Worm (Caenorhabditis elegans) whole organism, L3 larva: ENCODE results near the gene hnd-1.

Experiments used
- ama-1 ChIP-seq: fragments of 150-350 bp; optimal IDR thresholded peaks from 2 replicates; lab custom pipeline; 2018
- egl-27 ChIP-seq: sonication (generic microtip); optimal IDR thresholded peaks from 4 replicates; lab custom pipeline; 2017; ENCODE audit warnings: missing biosample characterization, missing genetic modification reagents, missing genetic modification characterization
- elt-2 ChIP-seq: sonication (generic microtip); optimal IDR thresholded peaks from 2 replicates; lab custom pipeline; 2016; ENCODE audit warnings: missing genetic modification reagents, mild to moderate bottlenecking, missing genetic modification characterization, missing compliant biosample characterization
- fos-1 ChIP-seq: fragments of 150-350 bp; optimal IDR thresholded peaks from 2 replicates; lab custom pipeline; 2014; ENCODE audit warnings: missing biosample characterization, missing genetic modification characterization
- jun-1 ChIP-seq: fragments of 150-350 bp; optimal IDR thresholded peaks from 2 replicates; lab custom pipeline; 2014; ENCODE audit warnings: missing biosample characterization, missing genetic modification reagents, missing genetic modification characterization
- lin-15B ChIP-seq: fragments of 150-350 bp; optimal IDR thresholded peaks from 2 replicates; lab custom pipeline; 2014; ENCODE audit warnings: missing biosample characterization, missing genetic modification characterization
- lin-39 ChIP-seq: fragments of 150-350 bp; optimal IDR thresholded peaks from 2 replicates; lab custom pipeline; 2018; ENCODE audit warnings: missing biosample characterization, missing genetic modification reagents, missing genetic modification characterization
- nfya-1 ChIP-seq: sonication (generic microtip); optimal IDR thresholded peaks from 2 replicates; lab custom pipeline; 2017; ENCODE audit warnings: missing genetic modification characterization, mild to moderate bottlenecking, missing compliant biosample characterization, antibody characterized with exemption, moderate library complexity; ENCODE audit not compliant: insufficient read depth
- nhr-25 ChIP-seq: sonication (generic microtip); optimal IDR thresholded peaks from 2 replicates; lab custom pipeline; 2017; ENCODE audit warnings: missing biosample characterization, missing genetic modification characterization
- nhr-28 ChIP-seq: fragments of 150-350 bp; optimal IDR thresholded peaks from 2 replicates; lab custom pipeline; 2014; ENCODE audit warnings: missing biosample characterization, missing genetic modification characterization
- nhr-76 ChIP-seq: fragments of 150-350 bp; sonication (generic microtip); optimal IDR thresholded peaks from 5 replicates; lab custom pipeline; 2014; ENCODE audit warnings: missing biosample characterization, missing genetic modification characterization
- sea-2 ChIP-seq: fragments of 150-350 bp; sonication (generic microtip); optimal IDR thresholded peaks from 4 replicates; lab custom pipeline; 2014; ENCODE audit warnings: missing biosample characterization, missing genetic modification reagents, missing genetic modification characterization
- ztf-11 ChIP-seq: fragments of 150-350 bp; optimal IDR thresholded peaks from 2 replicates; lab custom pipeline; 2014; ENCODE audit warnings: missing biosample characterization, missing genetic modification characterization

- no peak for TF ChIP-seq egl-27 (tag; lab: Kevin White, UChicago)
- no peak for TF ChIP-seq jun-1 (tag; lab: Kevin White, UChicago)
- no peak for TF ChIP-seq nhr-25 (tag; lab: Kevin White, UChicago)
- no peak for TF ChIP-seq nhr-28
- TF ChIP-seq nfya-1 (tag; lab: Kevin White, UChicago), result no peak
- no peak for TF ChIP-seq lin-39
- TF ChIP-seq elt-2 (tag; lab: Kevin White, UChicago), result no peak
- no peak for TF ChIP-seq sea-2 (GFP tag; lab: Kevin White, UChicago)
- no peak for TF ChIP-seq nhr-76 (tag; lab: Kevin White, UChicago)
- no peak for TF ChIP-seq ztf-11 (tag; lab: Kevin White, UChicago)
- no peak for TF ChIP-seq fos-1
- no peak for TF ChIP-seq ama-1
- no peak for TF ChIP-seq lin-15B (tag; lab: Kevin White, UChicago)
Observed at ce11 chrX:11687836-11688319, 3.5 kb downstream of the hnd-1 start, which contains the start of gene C44C10.7.
